Worm (Caenorhabditis elegans) whole organism, early embryonic: ENCODE data around the gene ZK813.1.

Experiments used
- B0310.2 ChIP-seq: sonication (generic microtip); optimal IDR thresholded peaks from 2 replicates; lab custom pipeline; 2016; ENCODE audit warnings: mild to moderate bottlenecking, missing genetic modification characterization, missing compliant biosample characterization
- ama-1 ChIP-seq: fragments of 150-350 bp; optimal IDR thresholded peaks from 2 replicates; lab custom pipeline; 2014
- hmbx-1 ChIP-seq: sonication (generic microtip); optimal IDR thresholded peaks from 2 replicates; lab custom pipeline; 2016; ENCODE audit warnings: mild to moderate bottlenecking, missing genetic modification characterization, missing compliant biosample characterization
- hmg-4 ChIP-seq: fragments of 200-800 bp; sonication (Bioruptor generic); optimal IDR thresholded peaks from 2 replicates; lab custom pipeline; 2018; ENCODE audit warnings: mild to moderate bottlenecking, missing genetic modification characterization, missing compliant biosample characterization
- hnd-1 ChIP-seq: sonication (generic microtip); optimal IDR thresholded peaks from 2 replicates; lab custom pipeline; 2016; ENCODE audit warnings: missing genetic modification characterization, missing compliant biosample characterization
- pes-1 ChIP-seq: fragments of 200-800 bp; sonication (Bioruptor generic); IDR thresholded peaks from 2 replicates; pipeline ENCODE4 v1.3.6; 2022; ENCODE audit warnings: missing genetic modification reagents, missing genetic modification characterization, missing compliant biosample characterization
- sea-1 ChIP-seq: fragments of 200-800 bp; sonication (Bioruptor generic); conservative IDR thresholded peaks from 2 replicates; pipeline ENCODE4 v1.3.6; 2022; ENCODE audit warnings: missing genetic modification characterization, missing compliant biosample characterization
- tbx-37 ChIP-seq: fragments of 200-800 bp; sonication (Bioruptor generic); conservative IDR thresholded peaks from 2 replicates; pipeline ENCODE4 v1.3.6; 2022; ENCODE audit warnings: missing genetic modification reagents, missing genetic modification characterization, missing compliant biosample characterization

ce11 chrX:3488074-3488688 is 42.1 kb downstream of the ZK813.1 start:
- no peak for TF ChIP-seq ama-1 (lab: Kevin White, UChicago)
- TF ChIP-seq hmg-4 (GFP tag; lab: Kevin White, UChicago) = no peak
- no peak for TF ChIP-seq B0310.2 (tag; lab: Kevin White, UChicago)
- no peak for TF ChIP-seq pes-1 (GFP tag; lab: Robert Waterston, UW)
- no peak for TF ChIP-seq hmbx-1 (tag; lab: Kevin White, UChicago)
- no peak for TF ChIP-seq sea-1 (GFP tag; lab: Robert Waterston, UW)
- TF ChIP-seq hnd-1 (tag; lab: Kevin White, UChicago) = no peak
- no peak for TF ChIP-seq tbx-37
